Worm (Caenorhabditis elegans) whole organism, L4 larva: ENCODE data around the gene T03F7.6.

ENCODE experiments used
- ama-1 ChIP-seq: fragments of 150-350 bp; optimal IDR thresholded peaks from 2 replicates; lab custom pipeline; 2014; ENCODE audit warnings: inconsistent platforms, mixed read lengths
- ceh-82 ChIP-seq: sonication (generic microtip); optimal IDR thresholded peaks from 2 replicates; lab custom pipeline; 2017; ENCODE audit warnings: missing biosample characterization, missing genetic modification characterization
- daf-12 ChIP-seq: fragments of 150-350 bp; optimal IDR thresholded peaks from 2 replicates; lab custom pipeline; 2014; ENCODE audit warnings: missing biosample characterization, missing genetic modification reagents, missing genetic modification characterization
- dpl-1 ChIP-seq: fragments of 150-350 bp; optimal IDR thresholded peaks from 2 replicates; lab custom pipeline; 2014; ENCODE audit warnings: missing biosample characterization, missing genetic modification reagents, missing genetic modification characterization
- lin-39 ChIP-seq: fragments of 150-350 bp; optimal IDR thresholded peaks from 2 replicates; lab custom pipeline; 2014; ENCODE audit warnings: missing biosample characterization, missing genetic modification reagents, missing genetic modification characterization
- nhr-10 ChIP-seq: fragments of 150-350 bp; optimal IDR thresholded peaks from 2 replicates; lab custom pipeline; 2014; ENCODE audit warnings: missing biosample characterization, missing genetic modification characterization
- nhr-11 ChIP-seq: fragments of 150-350 bp; optimal IDR thresholded peaks from 2 replicates; lab custom pipeline; 2014; ENCODE audit warnings: missing biosample characterization, missing genetic modification characterization
- nhr-6 ChIP-seq: fragments of 150-350 bp; optimal IDR thresholded peaks from 2 replicates; lab custom pipeline; 2014; ENCODE audit warnings: missing biosample characterization, missing genetic modification characterization
- nhr-76 ChIP-seq: fragments of 150-350 bp; optimal IDR thresholded peaks from 2 replicates; lab custom pipeline; 2014; ENCODE audit warnings: missing biosample characterization, missing genetic modification characterization
- php-3 ChIP-seq: fragments of 200-800 bp; sonication (Bioruptor generic); IDR thresholded peaks from 2 replicates; pipeline ENCODE4 v1.3.6; 2022; ENCODE audit warnings: missing genetic modification reagents, missing genetic modification characterization, missing compliant biosample characterization
- tag-97 ChIP-seq: fragments of 200-800 bp; sonication (Bioruptor generic); IDR thresholded peaks from 2 replicates; pipeline ENCODE4 v1.3.6; 2022; ENCODE audit warnings: missing genetic modification characterization, missing compliant biosample characterization
- unc-62 ChIP-seq, 3 experiments: fragments of 150-350 bp in 1 of 3; sonication (generic microtip); optimal IDR thresholded peaks in 2 of 3; peaks in 1 of 3; 1 replicate in 1 of 3; 2 replicates in 2 of 3; lab custom pipeline; 2014 to 2017; ENCODE audit warnings: missing biosample characterization in 3 of 3, missing genetic modification characterization in 3 of 3, missing genetic modification reagents in 3 of 3, missing genotype in 1 of 3
- zag-1 ChIP-seq: fragments of 150-350 bp; optimal IDR thresholded peaks from 2 replicates; lab custom pipeline; 2014; ENCODE audit warnings: missing biosample characterization, missing genetic modification characterization

ce11 chrV:11314025-11314880, 19.8 kb downstream of the T03F7.6 start:
- TF ChIP-seq php-3 (GFP tag; lab: Robert Waterston, UW): peak; percentile 95
- peak; percentile 57 for TF ChIP-seq nhr-11 (tag; lab: Kevin White, UChicago)
- peak; percentile 84 for TF ChIP-seq nhr-6 (tag; lab: Kevin White, UChicago)
- TF ChIP-seq dpl-1 (GFP tag; lab: Kevin White, UChicago): peak; percentile 56
- TF ChIP-seq ama-1 (lab: Kevin White, UChicago): peak; percentile 11
- TF ChIP-seq unc-62 (GFP tag; optimal IDR thresholded peaks at IDR 0.05 in 1 of 2; lab: Kevin White, UChicago): peak in 1 of 2 experiments; percentile 84
- TF ChIP-seq unc-62 (tag; optimal IDR thresholded peaks at IDR 0.05; lab: Kevin White, UChicago): peak; percentile 65
- no peak for TF ChIP-seq nhr-76 (tag; lab: Kevin White, UChicago)
- no peak for TF ChIP-seq ceh-82 (tag; lab: Kevin White, UChicago)
- no peak for TF ChIP-seq daf-12 (tag; lab: Kevin White, UChicago)
- TF ChIP-seq tag-97: 0 out of 2 replicates have a peak, but pooled peaks have one; percentile 85
- peak; percentile 8 for TF ChIP-seq zag-1 (tag; lab: Kevin White, UChicago)
- no peak for TF ChIP-seq lin-39
- TF ChIP-seq nhr-10: peak; percentile 76
